Worm (Caenorhabditis elegans) whole organism, young adult: ENCODE measurements around the gene Y38C1AA.1.

Experiments
- D2030.7 ChIP-seq: fragments of 200-800 bp; sonication (Bioruptor generic); IDR thresholded peaks from 2 replicates; pipeline ENCODE4 v1.3.6; 2022; ENCODE audit warnings: missing genetic modification reagents, missing genetic modification characterization, missing compliant biosample characterization
- F23B12.7 ChIP-seq: sonication (generic microtip); optimal IDR thresholded peaks from 2 replicates; lab custom pipeline; 2017; ENCODE audit warnings: missing genetic modification characterization, mild to moderate bottlenecking, missing compliant biosample characterization, antibody characterized with exemption, moderate library complexity; ENCODE audit not compliant: insufficient read depth
- F37B4.10 ChIP-seq: fragments of 200-800 bp; sonication (Bioruptor generic); IDR thresholded peaks from 2 replicates; pipeline ENCODE4 v1.3.6; 2022; ENCODE audit warnings: missing genetic modification characterization, missing compliant biosample characterization
- F49E8.2 ChIP-seq: sonication (generic microtip); optimal IDR thresholded peaks from 3 replicates; lab custom pipeline; 2017; ENCODE audit warnings: missing genetic modification characterization, mild to moderate bottlenecking, missing compliant biosample characterization, antibody characterized with exemption, moderate library complexity; ENCODE audit not compliant: insufficient read depth
- F52B5.7 ChIP-seq: sonication (generic microtip); optimal IDR thresholded peaks from 2 replicates; lab custom pipeline; 2016; ENCODE audit warnings: mild to moderate bottlenecking, missing genetic modification characterization, missing compliant biosample characterization
- F55B11.4 ChIP-seq: sonication (generic microtip); optimal IDR thresholded peaks from 2 replicates; lab custom pipeline; 2016; ENCODE audit warnings: missing compliant biosample characterization, missing genetic modification characterization, borderline replicate concordance; ENCODE audit not compliant: insufficient read depth
- F57A8.1 ChIP-seq: fragments of 200-800 bp; sonication (Bioruptor generic); optimal IDR thresholded peaks from 2 replicates; lab custom pipeline; 2018; ENCODE audit warnings: mild to moderate bottlenecking, missing genetic modification characterization, moderate library complexity, missing compliant biosample characterization
- K11D2.4 ChIP-seq: fragments of 200-800 bp; sonication (Bioruptor generic); IDR thresholded peaks from 2 replicates; pipeline ENCODE4 v1.3.6; 2022; ENCODE audit warnings: missing genetic modification reagents, missing genetic modification characterization, missing compliant biosample characterization
- T07F8.4 ChIP-seq: sonication (generic microtip); optimal IDR thresholded peaks from 2 replicates; lab custom pipeline; 2016; ENCODE audit warnings: mild to moderate bottlenecking, missing genetic modification characterization, moderate library complexity, missing compliant biosample characterization
- Y95B8A.8 ChIP-seq: fragments of 200-800 bp; sonication (Bioruptor generic); IDR thresholded peaks from 2 replicates; pipeline ENCODE4 v1.3.6; 2022; ENCODE audit warnings: missing genetic modification reagents, missing genetic modification characterization, missing compliant biosample characterization
- aptf-3 ChIP-seq: fragments of 200-800 bp; sonication (Bioruptor generic); IDR thresholded peaks from 2 replicates; pipeline ENCODE4 v1.3.6; 2022; ENCODE audit warnings: missing genetic modification characterization, missing compliant biosample characterization
- attf-3 ChIP-seq: fragments of 200-800 bp; sonication (Bioruptor generic); conservative IDR thresholded peaks from 2 replicates; pipeline ENCODE4 v1.3.6; 2022; ENCODE audit warnings: missing genetic modification reagents, missing genetic modification characterization, missing compliant biosample characterization
- attf-6 ChIP-seq: fragments of 200-800 bp; sonication (Bioruptor generic); IDR thresholded peaks from 2 replicates; pipeline ENCODE4 v1.3.6; 2022; ENCODE audit warnings: missing genetic modification reagents, missing genetic modification characterization, missing compliant biosample characterization
- ccch-3 ChIP-seq: fragments of 200-800 bp; sonication (Bioruptor generic); optimal IDR thresholded peaks from 2 replicates; lab custom pipeline; 2018; ENCODE audit warnings: mild to moderate bottlenecking, missing genetic modification characterization, missing compliant biosample characterization
- chd-7 ChIP-seq: sonication (generic microtip); optimal IDR thresholded peaks from 2 replicates; lab custom pipeline; 2016; ENCODE audit warnings: mild to moderate bottlenecking, missing genetic modification characterization, moderate library complexity, missing compliant biosample characterization
- dox-1 ChIP-seq: fragments of 200-800 bp; sonication (Bioruptor generic); IDR thresholded peaks from 2 replicates; pipeline ENCODE4 v1.3.6; 2022; ENCODE audit warnings: missing genetic modification reagents, missing genetic modification characterization, missing compliant biosample characterization
- ekl-4 ChIP-seq: fragments of 200-800 bp; sonication (Bioruptor generic); IDR thresholded peaks from 2 replicates; pipeline ENCODE4 v1.3.6; 2022; ENCODE audit warnings: missing genetic modification reagents, missing genetic modification characterization, missing compliant biosample characterization
- hmg-1.2 ChIP-seq: fragments of 200-800 bp; sonication (Bioruptor generic); IDR thresholded peaks from 2 replicates; pipeline ENCODE4 v1.3.6; 2022; ENCODE audit warnings: missing genetic modification reagents, missing genetic modification characterization, missing compliant biosample characterization
- hsf-1 ChIP-seq: fragments of 200-800 bp; sonication (Bioruptor generic); IDR thresholded peaks from 2 replicates; pipeline ENCODE4 v1.3.6; 2022; ENCODE audit warnings: missing genetic modification reagents, missing genetic modification characterization, missing compliant biosample characterization
- lin-40 ChIP-seq: sonication (generic microtip); optimal IDR thresholded peaks from 2 replicates; lab custom pipeline; 2016; ENCODE audit warnings: missing genetic modification characterization, mild to moderate bottlenecking, missing compliant biosample characterization, missing genotype, missing genetic modification reagents
- lsl-1 ChIP-seq: fragments of 200-800 bp; sonication (Bioruptor generic); optimal IDR thresholded peaks from 2 replicates; lab custom pipeline; 2018; ENCODE audit warnings: mild to moderate bottlenecking, missing genetic modification characterization, moderate library complexity, missing compliant biosample characterization
- madf-6 ChIP-seq: fragments of 200-800 bp; sonication (Bioruptor generic); IDR thresholded peaks from 2 replicates; pipeline ENCODE4 v1.3.6; 2022; ENCODE audit warnings: missing genetic modification reagents, missing genetic modification characterization, missing compliant biosample characterization
- mcd-1 ChIP-seq: fragments of 200-800 bp; sonication (Bioruptor generic); IDR thresholded peaks from 2 replicates; pipeline ENCODE4 v1.3.6; 2022; ENCODE audit warnings: missing genetic modification reagents, missing genetic modification characterization, missing compliant biosample characterization
- nfya-1 ChIP-seq: sonication (generic microtip); optimal IDR thresholded peaks from 2 replicates; lab custom pipeline; 2017; ENCODE audit warnings: antibody characterized with exemption, missing compliant biosample characterization, missing genetic modification characterization, borderline replicate concordance; ENCODE audit not compliant: insufficient read depth
- rcor-1 ChIP-seq: fragments of 200-800 bp; sonication (Bioruptor generic); IDR thresholded peaks from 2 replicates; pipeline ENCODE4 v1.3.6; 2022; ENCODE audit warnings: missing genetic modification reagents, missing genetic modification characterization, missing compliant biosample characterization
- repo-1 ChIP-seq: sonication (generic microtip); optimal IDR thresholded peaks from 2 replicates; lab custom pipeline; 2017; ENCODE audit warnings: mild to moderate bottlenecking, missing genetic modification characterization, missing compliant biosample characterization
- snpc-1.3 ChIP-seq: sonication (generic microtip); optimal IDR thresholded peaks from 2 replicates; lab custom pipeline; 2017; ENCODE audit warnings: missing genetic modification characterization, mild to moderate bottlenecking, missing compliant biosample characterization, antibody characterized with exemption, moderate library complexity, missing genotype, missing genetic modification reagents; ENCODE audit not compliant: insufficient read depth
- snpc-3.4 ChIP-seq: sonication (generic microtip); optimal IDR thresholded peaks from 2 replicates; lab custom pipeline; 2017; ENCODE audit warnings: missing genetic modification characterization, mild to moderate bottlenecking, missing compliant biosample characterization, antibody characterized with exemption, moderate library complexity, missing genotype, missing genetic modification reagents
- somi-1 ChIP-seq: fragments of 200-800 bp; sonication (Bioruptor generic); optimal IDR thresholded peaks from 2 replicates; lab custom pipeline; 2018; ENCODE audit warnings: mild to moderate bottlenecking, missing genetic modification characterization, missing compliant biosample characterization
- zim-3 ChIP-seq: sonication (generic microtip); optimal IDR thresholded peaks from 2 replicates; lab custom pipeline; 2017; ENCODE audit warnings: mild to moderate bottlenecking, missing genetic modification characterization, moderate library complexity, missing compliant biosample characterization
- ztf-18 ChIP-seq: sonication (generic microtip); optimal IDR thresholded peaks from 2 replicates; lab custom pipeline; 2016; ENCODE audit warnings: missing genotype, mild to moderate bottlenecking, missing genetic modification characterization, missing compliant biosample characterization
- ztf-22 ChIP-seq: fragments of 200-800 bp; sonication (Bioruptor generic); optimal IDR thresholded peaks from 2 replicates; lab custom pipeline; 2018; ENCODE audit warnings: mild to moderate bottlenecking, missing genetic modification characterization, moderate library complexity, missing compliant biosample characterization

The Y38C1AA.1 gene

DNA sequence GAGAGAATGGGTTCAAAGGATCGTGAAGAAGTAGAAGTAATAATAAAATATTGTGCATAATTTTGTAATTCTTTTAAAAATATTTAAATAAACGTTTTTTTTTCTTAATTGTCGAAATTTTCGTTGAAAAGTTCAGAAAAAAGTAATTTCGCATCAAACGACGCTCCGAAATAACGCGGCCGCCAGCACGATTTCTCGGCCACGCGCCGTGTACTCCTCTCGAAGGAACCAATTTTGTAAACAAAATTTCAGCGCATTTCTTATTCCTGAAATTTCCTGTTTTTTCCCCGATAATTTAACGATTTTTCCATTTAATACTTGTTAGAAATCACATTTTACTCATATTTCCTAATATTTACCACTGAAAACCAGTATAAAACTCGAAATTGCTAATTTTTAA is 15.9 kb upstream of the Y38C1AA.1 start, which contains the start of gene Y38C1AA.12 (continued):
- TF ChIP-seq chd-7: no peak
- peak; percentile 79 for TF ChIP-seq lin-40
- TF ChIP-seq F55B11.4 (tag; lab: Kevin White, UChicago): no peak
- no peak for TF ChIP-seq hmg-1.2 (GFP tag; lab: Robert Waterston, UW)
- peak; percentile 98 for TF ChIP-seq zim-3
- TF ChIP-seq Y95B8A.8 (GFP tag; lab: Robert Waterston, UW): no peak
- TF ChIP-seq K11D2.4: peak; percentile 62; the same call in 1 of the 2 replicates
- TF ChIP-seq ccch-3 (GFP tag; lab: Kevin White, UChicago): peak; percentile 25

ce11 chrIV:194442-194841 is 13.5 kb upstream of the Y38C1AA.1 start, which contains the start of gene csn-3:
csn-3 (plus strand) TSS chrIV:194742.
- TF ChIP-seq nfya-1 (tag; lab: Kevin White, UChicago) (no peak), F52B5.7 (tag; lab: Kevin White, UChicago) (no peak), snpc-1.3 (no peak), T07F8.4 (tag; lab: Kevin White, UChicago) (no peak), hsf-1 (GFP tag; lab: Robert Waterston, UW) (no peak), F49E8.2 (tag; lab: Kevin White, UChicago) (no peak), F23B12.7 (tag; lab: Kevin White, UChicago) (no peak), rcor-1 (GFP tag; lab: Robert Waterston, UW) (no peak), aptf-3 (GFP tag; lab: Robert Waterston, UW) (no peak), attf-3 (GFP tag; lab: Robert Waterston, UW) (no peak), somi-1 (GFP tag; lab: Kevin White, UChicago) (no peak), ztf-18 (tag; lab: Kevin White, UChicago) (no peak), F37B4.10 (GFP tag; lab: Robert Waterston, UW) (no peak), repo-1 (tag; lab: Kevin White, UChicago) (no peak), snpc-3.4 (tag; lab: Kevin White, UChicago) (no peak), ztf-22 (GFP tag; lab: Kevin White, UChicago) (no peak), F57A8.1 (GFP tag; lab: Kevin White, UChicago) (no peak)

ce11 chrIV:195620-196019 is 12.4 kb upstream of the Y38C1AA.1 start:
- peak; percentile 39; the same call in 1 of the 2 replicates for TF ChIP-seq madf-6 (GFP tag; lab: Robert Waterston, UW)
- 0 out of 2 replicates have a peak, but pooled peaks have one; percentile 26 for TF ChIP-seq hsf-1 (GFP tag; lab: Robert Waterston, UW)
- TF ChIP-seq attf-6 (GFP tag; lab: Robert Waterston, UW): peak; percentile 56; the same call in 1 of the 2 replicates
- TF ChIP-seq lsl-1 (GFP tag; lab: Kevin White, UChicago): peak; percentile 4
- 0 out of 2 replicates have a peak, but pooled peaks have one; percentile 39 for TF ChIP-seq mcd-1 (GFP tag; lab: Robert Waterston, UW)
- peak; percentile 100 for TF ChIP-seq zim-3
- peak; percentile 37; the same call in 1 of the 2 replicates for TF ChIP-seq ekl-4 (GFP tag; lab: Robert Waterston, UW)
- TF ChIP-seq rcor-1 (GFP tag; lab: Robert Waterston, UW): 0 out of 2 replicates have a peak, but pooled peaks have one; percentile 25
- peak; percentile 68; the same call in 1 of the 2 replicates for TF ChIP-seq D2030.7 (GFP tag; lab: Robert Waterston, UW)
- TF ChIP-seq dox-1 (GFP tag; lab: Robert Waterston, UW): peak; percentile 78
